Fruit fly (Drosophila melanogaster): ENCODE measurements around the gene cpo.

Gene cpo

dm6 chr3R:17943359-17944232 is 24.0 kb downstream of the cpo start (continued):
- peak; percentile 59 for TF ChIP-seq Sox102F (GFP tag; optimal IDR thresholded peaks at IDR 0.05)
- peak; percentile 25 for TF ChIP-seq Mes4 (GFP tag; optimal IDR thresholded peaks at IDR 0.05)
- peak; percentile 52 for TF ChIP-seq eyg (GFP tag; optimal IDR thresholded peaks at IDR 0.05)
- TF ChIP-seq CG14710 (tag; optimal IDR thresholded peaks at IDR 0.05): peak; percentile 49
- TF ChIP-seq otp (GFP tag; IDR thresholded peaks at IDR 0.05): 0 out of 3 replicates have a peak, but pooled peaks have one; percentile 15
- TF ChIP-seq NC2β (GFP tag; optimal IDR thresholded peaks at IDR 0.05): peak; percentile 41
- peak; percentile 82 for TF ChIP-seq CG34224 (GFP tag; IDR thresholded peaks at IDR 0.05; ENCODE audit: partially characterized antibody)
- TF ChIP-seq unpg (GFP tag; optimal IDR thresholded peaks at IDR 0.05): peak; percentile 58
- TF ChIP-seq CG8765 (GFP tag; IDR thresholded peaks at IDR 0.05): no peak
- no peak for TF ChIP-seq kah (GFP tag; optimal IDR thresholded peaks at IDR 0.05)
- no peak for TF ChIP-seq run (tag; optimal IDR thresholded peaks at IDR 0.05)
- no peak for TF ChIP-seq D (optimal IDR thresholded peaks at IDR 0.05)
- peak; percentile 53 for TF ChIP-seq D (GFP tag; optimal IDR thresholded peaks at IDR 0.05)
- TF ChIP-seq CG2129 (GFP tag; IDR thresholded peaks at IDR 0.05; ENCODE audit: partially characterized antibody): no peak
- no peak for TF ChIP-seq crp (GFP tag; optimal IDR thresholded peaks at IDR 0.05)
- no peak for TF ChIP-seq Gug (GFP tag; IDR thresholded peaks at IDR 0.05)
- TF ChIP-seq Sox100B (GFP tag; optimal IDR thresholded peaks at IDR 0.05): peak; percentile 33
- TF ChIP-seq HHEX (GFP tag; optimal IDR thresholded peaks at IDR 0.05): peak; percentile 53
- peak; percentile 62 for TF ChIP-seq CG9727 (GFP tag; optimal IDR thresholded peaks at IDR 0.05)
- peak in 1 of 2 experiments; percentile 3 for TF ChIP-seq insv (GFP tag; optimal IDR thresholded peaks at IDR 0.05)
- no peak for TF ChIP-seq pros (GFP tag; optimal IDR thresholded peaks at IDR 0.05)
- TF ChIP-seq jumu (GFP tag; optimal IDR thresholded peaks at IDR 0.05): peak; percentile 66
- peak; percentile 95 for TF ChIP-seq Jarid2 (GFP tag; optimal IDR thresholded peaks at IDR 0.05)
- TF ChIP-seq Hr39 (optimal IDR thresholded peaks at IDR 0.05): no peak
- TF ChIP-seq CG12769 (tag; optimal IDR thresholded peaks at IDR 0.05): peak; percentile 35
- TF ChIP-seq CG3407 (GFP tag; optimal IDR thresholded peaks at IDR 0.05): no peak
- TF ChIP-seq CG30403 (GFP tag; optimal IDR thresholded peaks at IDR 0.05): peak; percentile 70
- peak; percentile 33; the same call in 1 of the 3 replicates for TF ChIP-seq CG14050 (GFP tag; IDR thresholded peaks at IDR 0.05)
- TF ChIP-seq CG10274 (GFP tag; optimal IDR thresholded peaks at IDR 0.05): no peak
- TF ChIP-seq fu2 (GFP tag; optimal IDR thresholded peaks at IDR 0.05): peak; percentile 3
- TF ChIP-seq gt (GFP tag; IDR thresholded peaks at IDR 0.05): no peak
- TF ChIP-seq salm (tag; optimal IDR thresholded peaks at IDR 0.05): no peak
- TF ChIP-seq CG6254 (GFP tag; optimal IDR thresholded peaks at IDR 0.05): peak; percentile 1
- no peak; the same call in 1 of the 2 replicates for TF ChIP-seq amos (GFP tag; IDR thresholded peaks at IDR 0.05; ENCODE audit: partially characterized antibody)
- TF ChIP-seq seq (GFP tag; IDR thresholded peaks at IDR 0.05): no peak; the same call in 1 of the 2 replicates
- peak; percentile 36 for TF ChIP-seq Fer1 (GFP tag; optimal IDR thresholded peaks at IDR 0.05)
- peak; percentile 20 for TF ChIP-seq CG9609 (GFP tag; optimal IDR thresholded peaks at IDR 0.05)
- TF ChIP-seq pan (optimal IDR thresholded peaks at IDR 0.05): no peak
- TF ChIP-seq pan (GFP tag; optimal IDR thresholded peaks at IDR 0.05 in 1 of 2, IDR thresholded peaks at IDR 0.05 in 1 of 2): peak in 1 of 2 experiments; percentile 9
- no peak for TF ChIP-seq emc (GFP tag; optimal IDR thresholded peaks at IDR 0.05)
- no peak for TF ChIP-seq fd64A (GFP tag; optimal IDR thresholded peaks at IDR 0.05)
- peak; percentile 40; the same call in 1 of the 2 replicates for TF ChIP-seq ttk (GFP tag; IDR thresholded peaks at IDR 0.05)
- peak; percentile 68 for TF ChIP-seq Xrp1 (GFP tag; IDR thresholded peaks at IDR 0.05)
- TF ChIP-seq CG2202 (tag; optimal IDR thresholded peaks at IDR 0.05): peak; percentile 24
- TF ChIP-seq ATbp (GFP tag; optimal IDR thresholded peaks at IDR 0.05): peak; percentile 40
- TF ChIP-seq gcm (GFP tag; optimal IDR thresholded peaks at IDR 0.05): peak; percentile 60
- no peak for TF ChIP-seq sima (GFP tag; optimal IDR thresholded peaks at IDR 0.05)
- TF ChIP-seq CG10147 (GFP tag; optimal IDR thresholded peaks at IDR 0.05): peak; percentile 0
- TF ChIP-seq H15 (GFP tag; IDR thresholded peaks at IDR 0.05): no peak

All from whole organism, embryonic.